Worm (Caenorhabditis elegans): Measurements from ENCODE around the gene C27H5.6.

DNA sequence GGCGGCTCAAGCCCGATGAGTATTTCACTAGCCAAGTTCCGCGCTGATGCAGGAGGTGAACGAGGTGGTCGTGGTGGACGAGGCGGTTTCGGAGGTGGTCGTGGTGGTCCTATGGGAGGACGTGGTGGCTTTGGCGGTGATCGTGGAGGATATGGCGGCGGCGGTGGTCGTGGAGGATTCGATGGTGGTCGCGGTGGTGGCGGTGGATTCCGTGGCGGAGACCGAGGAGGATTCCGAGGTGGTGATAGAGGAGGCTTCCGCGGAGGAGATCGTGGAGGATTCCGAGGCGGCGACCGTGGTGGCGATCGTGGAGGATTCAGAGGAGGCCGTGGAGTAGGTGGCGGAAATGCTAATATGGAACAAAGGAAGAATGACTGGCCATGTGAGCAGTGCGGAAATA is 32.3 kb downstream of the C27H5.6 start:
- no peak for TF ChIP-seq him-1 (tag; optimal IDR thresholded peaks at IDR 0.05)
- TF ChIP-seq W03F9.2 (tag; optimal IDR thresholded peaks at IDR 0.05) = no peak

Data from whole organism, L4/young adult.